Worm (Caenorhabditis elegans) whole organism, midembryonic: ENCODE measurements around the gene ekl-5.

ENCODE experiments used
- T22C8.4 ChIP-seq: fragments of 200-800 bp; sonication (Bioruptor generic); IDR thresholded peaks from 2 replicates; pipeline ENCODE4 v1.3.6; 2022; ENCODE audit warnings: missing genetic modification characterization, missing compliant biosample characterization
- cog-1 ChIP-seq: sonication (generic microtip); optimal IDR thresholded peaks from 2 replicates; lab custom pipeline; 2016; ENCODE audit warnings: missing genetic modification characterization, missing compliant biosample characterization
- flt-1 ChIP-seq: fragments of 200-800 bp; sonication (Bioruptor generic); IDR thresholded peaks from 2 replicates; pipeline ENCODE4 v1.3.6; 2022; ENCODE audit warnings: missing genetic modification characterization, missing compliant biosample characterization
- klf-2 ChIP-seq: fragments of 200-800 bp; sonication (Bioruptor generic); conservative IDR thresholded peaks from 2 replicates; pipeline ENCODE4 v1.3.6; 2022; ENCODE audit warnings: missing genetic modification reagents, missing genetic modification characterization, missing compliant biosample characterization
- med-1 ChIP-seq: sonication (generic microtip); optimal IDR thresholded peaks from 2 replicates; lab custom pipeline; 2017; ENCODE audit warnings: missing genetic modification characterization, mild to moderate bottlenecking, missing compliant biosample characterization, antibody characterized with exemption, missing genetic modification reagents; ENCODE audit not compliant: insufficient read depth
- ref-1 ChIP-seq: fragments of 200-800 bp; sonication (Bioruptor generic); conservative IDR thresholded peaks from 2 replicates; pipeline ENCODE4 v1.3.6; 2022; ENCODE audit warnings: missing genetic modification reagents, missing genetic modification characterization, missing compliant biosample characterization
- tab-1 ChIP-seq: fragments of 200-800 bp; sonication (Bioruptor generic); IDR thresholded peaks from 2 replicates; pipeline ENCODE4 v1.3.6; 2022; ENCODE audit warnings: missing genetic modification characterization, missing compliant biosample characterization
- ztf-23 ChIP-seq: fragments of 200-800 bp; sonication (Bioruptor generic); IDR thresholded peaks from 2 replicates; pipeline ENCODE4 v1.3.6; 2022; ENCODE audit warnings: missing genetic modification reagents, missing genetic modification characterization, missing compliant biosample characterization
- ztf-29 ChIP-seq: fragments of 200-800 bp; sonication (Bioruptor generic); IDR thresholded peaks from 2 replicates; pipeline ENCODE4 v1.3.6; 2022; ENCODE audit warnings: missing genetic modification reagents, missing genetic modification characterization, missing compliant biosample characterization

ekl-5 gene

ce11 chrX:13903769-13904168, 13.2 kb downstream of the ekl-5 start:
- TF ChIP-seq ztf-29 (GFP tag; lab: Robert Waterston, UW) (no peak), ztf-23 (GFP tag; lab: Robert Waterston, UW) (no peak), tab-1 (GFP tag; lab: Robert Waterston, UW) (no peak), med-1 (GFP tag; lab: Kevin White, UChicago) (no peak), ref-1 (GFP tag; lab: Robert Waterston, UW) (no peak), cog-1 (tag; lab: Kevin White, UChicago) (no peak), T22C8.4 (no peak), klf-2 (GFP tag; lab: Robert Waterston, UW) (no peak), flt-1 (no peak)

DNA sequence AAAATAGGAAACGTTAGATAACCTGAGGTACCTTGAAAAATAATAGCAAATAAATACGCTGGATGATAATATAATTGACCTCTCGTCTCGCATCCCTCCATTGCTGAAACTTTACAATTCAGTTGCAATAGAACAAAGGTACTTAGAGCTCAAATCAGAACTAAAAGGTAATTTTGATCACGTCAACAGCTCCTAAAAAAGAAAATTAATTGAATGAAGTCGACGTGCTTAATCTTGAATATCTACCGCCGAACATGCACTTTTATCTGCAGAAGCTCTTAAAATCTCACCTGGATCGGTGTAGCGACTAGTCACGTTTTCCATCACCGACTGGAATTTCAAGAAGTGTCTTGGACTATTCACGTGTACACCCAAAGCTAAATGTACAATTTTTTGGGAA, 13.6 kb downstream of the ekl-5 start, which contains the start of gene sra-39:
sra-39 (minus strand) TSS at position 101 of the 400 bp plus-strand sequence.
- TF ChIP-seq flt-1: no peak
- TF ChIP-seq med-1 (GFP tag; lab: Kevin White, UChicago): no peak
- TF ChIP-seq cog-1 (tag; lab: Kevin White, UChicago): no peak
- no peak for TF ChIP-seq T22C8.4
- no peak for TF ChIP-seq klf-2 (GFP tag; lab: Robert Waterston, UW)
- no peak for TF ChIP-seq ref-1 (GFP tag; lab: Robert Waterston, UW)
- no peak for TF ChIP-seq tab-1 (GFP tag; lab: Robert Waterston, UW)
- no peak for TF ChIP-seq ztf-29 (GFP tag; lab: Robert Waterston, UW)
- TF ChIP-seq ztf-23 (GFP tag; lab: Robert Waterston, UW): no peak

- no peak for TF ChIP-seq tab-1 (GFP tag; lab: Robert Waterston, UW)
- TF ChIP-seq ztf-29 (GFP tag; lab: Robert Waterston, UW): no peak
- TF ChIP-seq ref-1 (GFP tag; lab: Robert Waterston, UW): no peak
Observed at ce11 chrX:13900047-13900446, 16.9 kb downstream of the ekl-5 start, which contains the start of gene sra-38. Gene sra-38 (minus strand): TSS chrX:13900147.

ce11 chrX:13893256-13893655, 23.7 kb downstream of the ekl-5 start, which contains the start of gene sra-37:
Gene sra-37 (minus strand): TSS chrX:13893356.
- TF ChIP-seq tab-1 (GFP tag; lab: Robert Waterston, UW) (no peak), flt-1 (no peak), med-1 (GFP tag; lab: Kevin White, UChicago) (no peak), ref-1 (GFP tag; lab: Robert Waterston, UW) (no peak), ztf-29 (GFP tag; lab: Robert Waterston, UW) (no peak), ztf-23 (GFP tag; lab: Robert Waterston, UW) (no peak), klf-2 (GFP tag; lab: Robert Waterston, UW) (no peak), T22C8.4 (no peak), cog-1 (tag; lab: Kevin White, UChicago) (no peak)

ce11 chrX:13886195-13886594, 30.8 kb downstream of the ekl-5 start:
- 0 out of 2 replicates have a peak, but pooled peaks have one; percentile 33 for TF ChIP-seq flt-1
- no peak for TF ChIP-seq cog-1 (tag; lab: Kevin White, UChicago)

DNA sequence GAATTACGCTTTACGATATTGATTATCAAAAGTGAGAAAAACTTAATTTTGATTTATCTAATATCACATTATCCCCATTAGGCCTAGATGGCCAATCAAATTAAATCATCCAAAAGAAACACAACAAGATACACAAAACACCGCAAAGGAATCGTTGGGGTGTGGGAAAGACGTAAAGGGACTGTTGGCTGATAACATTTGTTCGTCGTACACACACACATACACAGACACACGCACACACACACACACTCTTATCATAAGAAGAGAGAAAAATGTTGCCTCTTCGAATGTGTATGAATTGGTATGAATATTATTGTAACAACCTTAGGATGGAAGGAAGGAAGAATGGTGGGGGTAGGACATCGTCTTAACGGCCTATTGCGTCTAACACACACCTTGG, 31.8 kb downstream of the ekl-5 start:
- TF ChIP-seq ref-1 (GFP tag; lab: Robert Waterston, UW): no peak
- TF ChIP-seq ztf-23 (GFP tag; lab: Robert Waterston, UW): no peak
- no peak for TF ChIP-seq ztf-29 (GFP tag; lab: Robert Waterston, UW)
- TF ChIP-seq flt-1: no peak
- TF ChIP-seq klf-2 (GFP tag; lab: Robert Waterston, UW): no peak
- TF ChIP-seq T22C8.4: no peak
- TF ChIP-seq cog-1 (tag; lab: Kevin White, UChicago): no peak
- TF ChIP-seq tab-1 (GFP tag; lab: Robert Waterston, UW): no peak
- TF ChIP-seq med-1 (GFP tag; lab: Kevin White, UChicago): no peak

ce11 chrX:13884157-13884556, 32.8 kb downstream of the ekl-5 start:
- TF ChIP-seq med-1 (GFP tag; lab: Kevin White, UChicago) (no peak), tab-1 (GFP tag; lab: Robert Waterston, UW) (no peak), ref-1 (GFP tag; lab: Robert Waterston, UW) (no peak), T22C8.4 (no peak), ztf-29 (GFP tag; lab: Robert Waterston, UW) (no peak), cog-1 (tag; lab: Kevin White, UChicago) (no peak), ztf-23 (GFP tag; lab: Robert Waterston, UW) (no peak), klf-2 (GFP tag; lab: Robert Waterston, UW) (no peak), flt-1 (no peak)

DNA sequence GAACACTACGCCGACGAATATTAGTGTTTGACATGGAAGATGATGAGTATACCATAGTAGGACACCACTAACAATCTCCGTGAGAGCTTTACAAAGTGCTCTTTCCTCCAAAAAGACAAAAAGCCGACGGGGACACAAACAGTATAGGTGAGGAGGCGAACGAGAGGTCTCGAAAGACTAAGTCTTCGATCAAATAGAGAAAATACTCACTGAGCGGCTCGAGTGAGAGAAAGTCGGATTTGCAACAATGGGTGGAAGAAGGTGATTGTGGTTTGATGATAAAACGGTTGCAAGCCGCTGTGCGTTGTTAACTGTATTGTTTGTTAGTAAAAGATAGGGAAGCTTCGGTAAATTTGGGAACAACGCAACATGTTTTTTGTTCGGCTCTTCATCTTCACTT, 34.3 kb downstream of the ekl-5 start, which contains the start of gene hlb-1:
hlb-1 (minus strand) TSS at position 101 of the 400 bp plus-strand sequence.
- TF ChIP-seq T22C8.4 (no peak), ztf-23 (GFP tag; lab: Robert Waterston, UW) (0 out of 2 replicates have a peak, but pooled peaks have one; percentile 23)

DNA sequence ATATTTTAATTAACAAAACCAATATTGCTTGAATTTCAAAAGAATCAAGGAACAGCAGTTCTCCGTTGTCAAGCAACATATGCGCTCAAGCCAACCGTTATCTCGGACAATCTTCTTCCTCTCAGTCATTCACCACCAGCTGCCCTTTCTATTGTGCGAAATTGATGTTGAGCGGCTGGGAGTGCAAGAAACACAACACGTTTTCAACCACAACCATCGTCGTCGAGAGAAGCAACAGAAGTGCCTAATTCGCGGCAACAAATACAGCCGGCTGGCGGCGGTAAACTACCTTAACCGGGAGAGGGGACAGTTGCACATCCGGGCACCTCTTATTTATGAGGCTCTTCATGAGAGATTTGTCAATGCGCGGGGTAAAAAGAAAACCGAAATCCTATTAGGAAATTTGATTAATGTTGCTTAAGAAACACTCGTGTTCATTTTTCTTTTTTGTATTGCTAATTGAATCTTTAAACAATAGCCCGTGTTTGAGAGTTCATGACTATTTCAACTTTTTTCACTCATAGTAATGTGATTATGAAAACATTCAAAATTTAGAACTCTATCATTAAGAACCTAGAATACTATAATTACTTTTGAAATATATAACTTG, 35.1 kb downstream of the ekl-5 start:
- TF ChIP-seq T22C8.4: no peak
- TF ChIP-seq flt-1: no peak
- TF ChIP-seq tab-1 (GFP tag; lab: Robert Waterston, UW): no peak
- no peak for TF ChIP-seq ztf-29 (GFP tag; lab: Robert Waterston, UW)
- no peak for TF ChIP-seq klf-2 (GFP tag; lab: Robert Waterston, UW)
- no peak for TF ChIP-seq ref-1 (GFP tag; lab: Robert Waterston, UW)
- TF ChIP-seq ztf-23 (GFP tag; lab: Robert Waterston, UW): no peak
- no peak for TF ChIP-seq cog-1 (tag; lab: Kevin White, UChicago)
- TF ChIP-seq med-1 (GFP tag; lab: Kevin White, UChicago): no peak

DNA sequence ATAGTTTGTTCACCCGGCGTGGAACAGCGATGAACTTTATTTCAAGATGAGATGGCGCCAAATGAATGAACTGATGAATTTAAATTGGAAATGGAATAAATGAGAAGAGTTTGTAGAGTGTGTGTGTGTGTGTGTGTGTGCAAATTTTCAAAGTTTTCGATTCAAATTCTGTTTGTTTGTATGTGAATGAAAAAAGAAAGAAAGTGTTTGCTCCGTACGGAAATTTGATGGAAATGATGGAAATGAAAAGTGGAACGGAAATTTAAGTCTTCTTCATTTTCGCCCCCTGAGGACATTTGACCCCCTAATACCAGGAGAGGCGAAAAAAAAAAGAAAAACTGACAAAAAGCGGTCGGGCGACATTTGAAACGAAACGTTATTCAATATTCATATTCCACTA, 38.9 kb downstream of the ekl-5 start:
- TF ChIP-seq ztf-23 (GFP tag; lab: Robert Waterston, UW) (no peak), med-1 (GFP tag; lab: Kevin White, UChicago) (no peak), ztf-29 (GFP tag; lab: Robert Waterston, UW) (no peak), cog-1 (tag; lab: Kevin White, UChicago) (no peak), tab-1 (GFP tag; lab: Robert Waterston, UW) (no peak), flt-1 (no peak), ref-1 (GFP tag; lab: Robert Waterston, UW) (no peak), T22C8.4 (no peak), klf-2 (GFP tag; lab: Robert Waterston, UW) (no peak)
